Fruit fly (Drosophila melanogaster): Measurements from ENCODE around the gene Prosalpha6.

DNA sequence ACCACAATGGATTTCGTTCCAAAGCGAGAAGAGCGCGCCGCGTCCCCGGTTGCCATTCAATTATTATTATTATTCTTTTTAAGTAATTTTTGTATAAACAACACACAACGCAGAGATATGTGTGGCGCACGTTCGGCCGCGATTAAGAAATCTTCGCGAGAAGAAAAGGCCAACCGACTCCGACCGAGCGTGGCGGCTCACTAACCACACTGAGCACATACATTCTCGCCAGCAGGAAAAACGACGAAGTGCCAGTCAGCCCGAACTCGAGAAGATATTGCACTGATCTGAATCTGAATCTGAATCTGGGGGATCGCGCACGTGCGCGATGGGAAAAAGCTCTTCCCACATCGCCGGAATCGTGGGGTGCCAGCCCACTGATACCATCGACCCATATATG lies 22.2 kb upstream of the Prosalpha6 start, which contains the start of gene Sur:
- no peak for TF ChIP-seq Myc (optimal IDR thresholded peaks at IDR 0.05)
- no peak for TF ChIP-seq Sin3A (optimal IDR thresholded peaks at IDR 0.05)
- TF ChIP-seq insv (optimal IDR thresholded peaks at IDR 0.05), result no peak
- no peak for TF ChIP-seq h (optimal IDR thresholded peaks at IDR 0.05)

Data from Kc167 (cell line).